Worm (Caenorhabditis elegans): ENCODE results near the gene T01G1.2.

DNA sequence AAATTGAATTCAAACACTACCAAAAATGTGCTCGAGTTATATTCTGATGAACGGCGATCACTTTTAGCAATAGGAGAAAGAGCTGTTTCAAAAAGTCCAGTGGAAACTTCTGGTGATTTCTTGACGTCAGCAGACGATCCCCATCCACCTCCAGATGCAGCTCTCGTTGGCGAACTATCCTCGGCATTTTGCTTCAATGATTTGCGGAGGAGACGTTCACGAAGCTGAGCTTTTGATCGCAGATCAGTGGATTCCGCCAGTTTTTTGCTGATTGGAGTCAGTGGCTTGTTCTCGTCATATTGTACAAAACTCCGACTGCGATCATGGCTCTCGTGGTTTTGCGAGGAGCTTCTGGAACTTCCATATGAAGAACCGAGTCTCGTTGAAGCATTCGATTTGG is 18.0 kb upstream of the T01G1.2 start:
- no peak for TF ChIP-seq B0310.2 (tag; optimal IDR thresholded peaks at IDR 0.05)
- TF ChIP-seq ama-1 (optimal IDR thresholded peaks at IDR 0.05) = no peak
- no peak for TF ChIP-seq tra-4 (tag; optimal IDR thresholded peaks at IDR 0.05)
- no peak for TF ChIP-seq ceh-13 (GFP tag; optimal IDR thresholded peaks at IDR 0.05)
- no peak for TF ChIP-seq flt-1 (GFP tag; IDR thresholded peaks at IDR 0.05)
- TF ChIP-seq sea-1 (GFP tag; conservative IDR thresholded peaks at IDR 0.05) = no peak
- no peak for TF ChIP-seq scrt-1 (GFP tag; IDR thresholded peaks at IDR 0.05)
- TF ChIP-seq aly-1 (tag; optimal IDR thresholded peaks at IDR 0.05) = no peak
- TF ChIP-seq tbx-11 (GFP tag; IDR thresholded peaks at IDR 0.05) = no peak
- TF ChIP-seq ceh-36 (tag; optimal IDR thresholded peaks at IDR 0.05) = no peak
